Worm (Caenorhabditis elegans) whole organism, late embryonic: ENCODE data around the gene srbc-37.

ENCODE experiments used
- C08G9.2 ChIP-seq: sonication (generic microtip); optimal IDR thresholded peaks from 2 replicates; lab custom pipeline; 2016; ENCODE audit warnings: mild to moderate bottlenecking, missing genetic modification characterization, moderate library complexity, missing compliant biosample characterization
- C38D4.7 ChIP-seq: fragments of 200-800 bp; sonication (Bioruptor generic); optimal IDR thresholded peaks from 2 replicates; lab custom pipeline; 2018; ENCODE audit warnings: mild to moderate bottlenecking, missing genetic modification characterization, moderate library complexity, missing compliant biosample characterization
- F13H6.1 ChIP-seq: sonication (generic microtip); optimal IDR thresholded peaks from 2 replicates; lab custom pipeline; 2016; ENCODE audit warnings: missing genetic modification characterization, missing compliant biosample characterization
- T23F11.4 ChIP-seq: fragments of 200-800 bp; sonication (Bioruptor generic); optimal IDR thresholded peaks from 2 replicates; lab custom pipeline; 2018; ENCODE audit warnings: mild to moderate bottlenecking, missing genetic modification characterization, missing compliant biosample characterization
- ceh-14 ChIP-seq: sonication (generic microtip); optimal IDR thresholded peaks from 2 replicates; lab custom pipeline; 2016; ENCODE audit warnings: missing genotype, missing genetic modification characterization, missing compliant biosample characterization
- ceh-18 ChIP-seq: sonication (generic microtip); optimal IDR thresholded peaks from 2 replicates; lab custom pipeline; 2016; ENCODE audit warnings: missing genetic modification characterization, missing compliant biosample characterization
- ceh-19 ChIP-seq: fragments of 200-800 bp; sonication (Bioruptor generic); optimal IDR thresholded peaks from 2 replicates; lab custom pipeline; 2018; ENCODE audit warnings: mild to moderate bottlenecking, missing genetic modification characterization, missing compliant biosample characterization
- ceh-22 ChIP-seq: sonication (generic microtip); optimal IDR thresholded peaks from 2 replicates; lab custom pipeline; 2017; ENCODE audit warnings: missing biosample characterization, missing genetic modification characterization
- ceh-24 ChIP-seq: sonication (generic microtip); optimal IDR thresholded peaks from 2 replicates; lab custom pipeline; 2016; ENCODE audit warnings: mild to moderate bottlenecking, missing genetic modification characterization, missing compliant biosample characterization
- ceh-30 ChIP-seq: fragments of 150-350 bp; optimal IDR thresholded peaks from 2 replicates; lab custom pipeline; 2014; ENCODE audit warnings: missing biosample characterization, missing genetic modification characterization
- ceh-31 ChIP-seq: sonication (generic microtip); optimal IDR thresholded peaks from 2 replicates; lab custom pipeline; 2016; ENCODE audit warnings: missing genetic modification characterization, missing compliant biosample characterization
- ceh-48 ChIP-seq: sonication (generic microtip); optimal IDR thresholded peaks from 2 replicates; lab custom pipeline; 2016; ENCODE audit warnings: missing genetic modification characterization, inconsistent platforms, missing compliant biosample characterization
- dmd-4 ChIP-seq: sonication (generic microtip); optimal IDR thresholded peaks from 2 replicates; lab custom pipeline; 2016; ENCODE audit warnings: borderline replicate concordance, missing genetic modification characterization, missing compliant biosample characterization
- dve-1 ChIP-seq: sonication (generic microtip); optimal IDR thresholded peaks from 2 replicates; lab custom pipeline; 2017; ENCODE audit warnings: antibody characterized with exemption, mild to moderate bottlenecking, missing genetic modification characterization, missing compliant biosample characterization
- elt-4 ChIP-seq: sonication (generic microtip); optimal IDR thresholded peaks from 2 replicates; lab custom pipeline; 2016; ENCODE audit warnings: missing genetic modification characterization, missing compliant biosample characterization
- ets-4 ChIP-seq: sonication (generic microtip); optimal IDR thresholded peaks from 2 replicates; lab custom pipeline; 2016; ENCODE audit warnings: missing genetic modification characterization, missing compliant biosample characterization
- eyg-1 ChIP-seq: sonication (generic microtip); optimal IDR thresholded peaks from 2 replicates; lab custom pipeline; 2016; ENCODE audit warnings: missing genotype, missing genetic modification characterization, missing compliant biosample characterization
- fkh-10 ChIP-seq: fragments of 150-350 bp; optimal IDR thresholded peaks from 2 replicates; lab custom pipeline; 2014; ENCODE audit warnings: missing biosample characterization, missing genetic modification reagents, missing genetic modification characterization
- fkh-6 ChIP-seq: sonication (generic microtip); optimal IDR thresholded peaks from 2 replicates; lab custom pipeline; 2016; ENCODE audit warnings: missing genetic modification characterization, missing compliant biosample characterization
- gmeb-2 ChIP-seq: sonication (generic microtip); optimal IDR thresholded peaks from 2 replicates; lab custom pipeline; 2016; ENCODE audit warnings: missing genetic modification characterization, inconsistent platforms, missing compliant biosample characterization
- hlh-13 ChIP-seq: fragments of 200-800 bp; sonication (Bioruptor generic); optimal IDR thresholded peaks from 2 replicates; lab custom pipeline; 2018; ENCODE audit warnings: mild to moderate bottlenecking, missing genetic modification characterization, missing compliant biosample characterization
- hlh-15 ChIP-seq: sonication (generic microtip); optimal IDR thresholded peaks from 2 replicates; lab custom pipeline; 2016; ENCODE audit warnings: missing genetic modification characterization, missing compliant biosample characterization
- hlh-30 ChIP-seq: sonication (generic microtip); optimal IDR thresholded peaks from 2 replicates; lab custom pipeline; 2017; ENCODE audit warnings: antibody characterized with exemption, missing genetic modification characterization, missing compliant biosample characterization; ENCODE audit not compliant: insufficient read depth
- lim-6 ChIP-seq: sonication (generic microtip); optimal IDR thresholded peaks from 2 replicates; lab custom pipeline; 2016; ENCODE audit warnings: missing genetic modification characterization, missing compliant biosample characterization
- mec-3 ChIP-seq: sonication (generic microtip); optimal IDR thresholded peaks from 2 replicates; lab custom pipeline; 2016; ENCODE audit warnings: borderline replicate concordance, missing genetic modification characterization, missing compliant biosample characterization
- nfya-1 ChIP-seq: sonication (generic microtip); optimal IDR thresholded peaks from 2 replicates; lab custom pipeline; 2017; ENCODE audit warnings: missing genetic modification characterization, mild to moderate bottlenecking, missing compliant biosample characterization, antibody characterized with exemption, moderate library complexity
- nhr-232 ChIP-seq: sonication (generic microtip); optimal IDR thresholded peaks from 2 replicates; lab custom pipeline; 2016; ENCODE audit warnings: missing genetic modification characterization, missing compliant biosample characterization
- npax-4 ChIP-seq: sonication (generic microtip); optimal IDR thresholded peaks from 2 replicates; lab custom pipeline; 2016; ENCODE audit warnings: missing genetic modification characterization, missing compliant biosample characterization
- odd-2 ChIP-seq: sonication (generic microtip); optimal IDR thresholded peaks from 2 replicates; lab custom pipeline; 2017; ENCODE audit warnings: antibody characterized with exemption, mild to moderate bottlenecking, missing genetic modification characterization, missing compliant biosample characterization
- pag-3 ChIP-seq: sonication (generic microtip); optimal IDR thresholded peaks from 2 replicates; lab custom pipeline; 2016; ENCODE audit warnings: missing compliant biosample characterization, missing genetic modification characterization, borderline replicate concordance
- pha-2 ChIP-seq: sonication (generic microtip); optimal IDR thresholded peaks from 2 replicates; lab custom pipeline; 2017; ENCODE audit warnings: mild to moderate bottlenecking, missing genetic modification characterization, missing compliant biosample characterization
- pha-4 ChIP-seq: fragments of 150-350 bp; optimal IDR thresholded peaks from 2 replicates; lab custom pipeline; 2018; ENCODE audit warnings: missing biosample characterization, missing genetic modification reagents, missing genetic modification characterization
- ref-2 ChIP-seq: sonication (generic microtip); optimal IDR thresholded peaks from 2 replicates; lab custom pipeline; 2016; ENCODE audit warnings: missing genetic modification characterization, missing compliant biosample characterization
- rnt-1 ChIP-seq: sonication (generic microtip); optimal IDR thresholded peaks from 2 replicates; lab custom pipeline; 2016; ENCODE audit warnings: missing genetic modification characterization, missing compliant biosample characterization
- sdc-2 ChIP-seq: sonication (generic microtip); optimal IDR thresholded peaks from 2 replicates; lab custom pipeline; 2016; ENCODE audit warnings: missing genotype, missing genetic modification characterization, missing compliant biosample characterization
- sox-2 ChIP-seq: fragments of 200-800 bp; sonication (Bioruptor generic); IDR thresholded peaks from 2 replicates; pipeline ENCODE4 v1.3.6; 2022; ENCODE audit warnings: missing genetic modification reagents, missing genetic modification characterization, missing compliant biosample characterization
- sox-4 ChIP-seq: sonication (generic microtip); optimal IDR thresholded peaks from 2 replicates; lab custom pipeline; 2017; ENCODE audit warnings: mild to moderate bottlenecking, missing genetic modification characterization, inconsistent platforms, missing compliant biosample characterization
- syd-9 ChIP-seq: sonication (generic microtip); optimal IDR thresholded peaks from 2 replicates; lab custom pipeline; 2016; ENCODE audit warnings: mild to moderate bottlenecking, missing genetic modification characterization, moderate library complexity, missing compliant biosample characterization
- tbx-2 ChIP-seq: sonication (generic microtip); optimal IDR thresholded peaks from 2 replicates; lab custom pipeline; 2016; ENCODE audit warnings: missing genetic modification characterization, missing compliant biosample characterization
- tbx-7 ChIP-seq: sonication (generic microtip); optimal IDR thresholded peaks from 2 replicates; lab custom pipeline; 2016; ENCODE audit warnings: missing genotype, missing genetic modification characterization, missing compliant biosample characterization
- ttx-3 ChIP-seq: sonication (generic microtip); optimal IDR thresholded peaks from 2 replicates; lab custom pipeline; 2016; ENCODE audit warnings: missing genetic modification reagents, missing genetic modification characterization, missing compliant biosample characterization
- unc-3 ChIP-seq, 2 experiments: fragments of 200-800 bp in 1 of 2; sonication (Bioruptor generic) in 1 of 2; sonication (generic microtip) in 1 of 2; conservative IDR thresholded peaks in 1 of 2; optimal IDR thresholded peaks in 1 of 2; 2 replicates each; pipeline versions ENCODE4 v1.3.6 to Lab custom; 2016 to 2022; ENCODE audit warnings: missing compliant biosample characterization in 2 of 2, missing genetic modification characterization in 2 of 2, missing genetic modification reagents in 1 of 2

srbc-37 gene

DNA sequence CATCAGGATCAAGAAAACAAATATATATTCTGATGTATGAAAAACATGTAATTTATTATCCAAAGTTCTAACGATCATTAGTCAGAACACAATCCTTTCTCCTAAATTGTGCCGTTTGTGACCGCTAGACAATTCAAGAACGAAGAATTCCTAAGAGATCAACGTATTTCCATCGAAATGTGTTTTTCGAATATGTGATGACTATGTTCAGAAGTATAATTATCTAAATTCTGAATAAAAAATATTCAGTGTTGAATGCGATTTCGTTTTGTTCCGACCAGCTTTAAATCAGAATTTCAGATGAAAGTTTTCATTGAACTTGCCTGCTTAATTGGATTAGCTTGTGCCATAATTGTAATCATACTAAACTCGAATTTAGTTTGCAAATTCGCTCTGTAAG is at the start of gene srbc-37:
Gene srbc-37 (plus strand): TSS at position 301 of the 400 bp plus-strand sequence.
- TF ChIP-seq ceh-30 (tag; lab: Kevin White, UChicago) (no peak), nhr-232 (no peak), ceh-19 (GFP tag; lab: Kevin White, UChicago) (no peak), ceh-22 (no peak), syd-9 (tag; lab: Kevin White, UChicago) (no peak), odd-2 (no peak), dve-1 (tag; lab: Kevin White, UChicago) (no peak), hlh-15 (tag; lab: Kevin White, UChicago) (no peak), sdc-2 (tag; lab: Kevin White, UChicago) (no peak), unc-3 (GFP tag; conservative IDR thresholded peaks at IDR 0.05; lab: Robert Waterston, UW) (no peak), unc-3 (tag; optimal IDR thresholded peaks at IDR 0.05; lab: Kevin White, UChicago) (no peak)
- TF ChIP-seq, all 69 proteins: peak for 0

DNA sequence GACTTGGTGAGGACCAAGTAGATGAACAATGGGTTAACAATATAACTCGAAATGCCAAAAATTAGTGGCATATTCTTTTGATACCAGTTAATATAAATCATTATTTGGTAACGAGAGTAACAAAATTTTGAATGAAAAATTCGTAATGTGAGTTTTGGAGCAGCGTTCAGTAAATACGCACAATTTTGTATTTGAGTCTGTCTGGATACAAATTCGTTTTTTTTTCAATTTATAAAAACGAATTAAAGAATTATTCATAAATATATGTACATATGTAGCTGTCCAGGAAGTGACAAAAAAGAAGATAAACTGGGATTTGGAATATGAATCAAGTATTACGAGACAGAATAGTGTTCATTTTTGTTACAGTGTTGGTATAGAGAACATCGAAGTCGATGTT is 49.4 kb upstream of the srbc-37 start, which contains the start of gene srj-5:
Gene srj-5 (minus strand): TSS at position 101 of the 400 bp plus-strand sequence.
- no peak for TF ChIP-seq sdc-2 (tag; lab: Kevin White, UChicago)
- TF ChIP-seq F13H6.1 (tag; lab: Kevin White, UChicago) = no peak
- TF ChIP-seq C08G9.2 (tag; lab: Kevin White, UChicago) = no peak
- no peak for TF ChIP-seq tbx-7
- TF ChIP-seq ceh-31 (tag; lab: Kevin White, UChicago) = no peak
- TF ChIP-seq fkh-10 (GFP tag; lab: Kevin White, UChicago) = no peak

DNA sequence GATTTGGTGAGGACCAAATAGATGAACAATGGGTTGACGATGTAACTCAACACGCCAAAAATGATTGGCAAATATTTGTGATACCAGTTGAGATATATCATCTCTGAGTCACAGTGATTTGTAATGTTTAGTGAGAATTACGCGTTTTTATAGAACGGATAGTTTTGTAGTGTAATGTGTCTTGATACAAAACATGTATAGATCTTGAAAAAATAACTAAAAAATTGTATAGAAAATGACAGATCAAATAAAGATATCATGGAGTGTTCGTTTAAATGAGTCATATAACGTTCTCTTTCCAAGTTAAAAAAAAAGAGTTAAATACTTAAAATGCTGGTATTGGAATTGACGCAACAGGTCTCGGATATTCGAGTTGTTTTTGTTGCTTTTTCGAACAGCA is 48.0 kb upstream of the srbc-37 start, which contains the start of gene srj-6:
Gene srj-6 (minus strand): TSS at position 101 of the 400 bp plus-strand sequence.
- TF ChIP-seq pha-2 (tag; lab: Kevin White, UChicago) (no peak), npax-4 (tag; lab: Kevin White, UChicago) (no peak), odd-2 (no peak), dmd-4 (tag; lab: Kevin White, UChicago) (no peak), ets-4 (tag; lab: Kevin White, UChicago) (no peak), hlh-30 (tag; lab: Kevin White, UChicago) (no peak), rnt-1 (tag; lab: Kevin White, UChicago) (no peak), lim-6 (tag; lab: Kevin White, UChicago) (no peak), ceh-24 (tag; lab: Kevin White, UChicago) (no peak), unc-3 (GFP tag; conservative IDR thresholded peaks at IDR 0.05; lab: Robert Waterston, UW) (no peak), unc-3 (tag; optimal IDR thresholded peaks at IDR 0.05; lab: Kevin White, UChicago) (no peak), sox-2 (GFP tag; lab: Robert Waterston, UW) (no peak), ceh-14 (tag; lab: Kevin White, UChicago) (no peak), mec-3 (no peak), eyg-1 (no peak), fkh-6 (tag; lab: Kevin White, UChicago) (no peak), ceh-22 (no peak), nfya-1 (tag; lab: Kevin White, UChicago) (no peak), C38D4.7 (GFP tag; lab: Kevin White, UChicago) (no peak), pha-4 (tag; lab: Kevin White, UChicago) (no peak)

DNA sequence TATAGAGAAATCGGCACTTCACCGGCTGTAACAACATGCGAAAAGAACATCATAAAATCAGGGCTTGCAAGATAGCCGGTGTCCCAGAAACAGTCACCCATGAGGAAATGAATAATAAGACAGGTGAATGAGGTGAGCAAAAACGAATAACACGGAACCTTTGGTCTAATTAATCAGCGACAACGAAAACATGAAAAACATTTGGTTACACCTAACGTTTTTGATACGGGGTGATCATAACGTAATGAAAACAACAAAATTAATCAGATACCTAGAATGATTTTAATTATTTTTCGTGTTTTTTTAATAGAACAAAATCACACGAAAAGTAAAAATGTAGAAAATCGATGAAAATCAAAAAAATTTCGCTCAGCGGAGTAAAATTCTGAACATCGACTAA is 46.5 kb upstream of the srbc-37 start, which contains the start of gene srh-245:
Gene srh-245 (minus strand): TSS at position 101 of the 400 bp plus-strand sequence.
- TF ChIP-seq ref-2 (tag; lab: Kevin White, UChicago) = no peak
- no peak for TF ChIP-seq tbx-2 (tag; lab: Kevin White, UChicago)
- no peak for TF ChIP-seq pag-3
- no peak for TF ChIP-seq mec-3

DNA sequence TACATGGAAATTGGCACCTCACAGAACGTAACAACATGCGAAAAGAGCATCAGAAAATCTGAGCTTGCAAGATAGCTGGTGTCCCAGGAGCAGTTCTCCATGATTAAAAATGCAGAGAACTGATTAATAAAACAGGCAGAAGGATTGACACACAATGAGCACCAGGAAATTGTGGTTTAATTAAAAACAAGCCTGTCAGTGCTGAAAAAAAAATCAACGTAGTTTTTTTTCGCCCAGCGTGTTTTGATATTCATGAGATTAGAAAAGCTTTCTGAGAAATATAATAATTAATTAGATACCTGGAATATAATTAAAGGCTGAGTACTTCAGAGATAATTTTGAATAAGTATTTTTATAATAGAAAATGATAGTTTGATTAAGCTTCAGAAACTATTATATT is 44.7 kb upstream of the srbc-37 start, which contains the start of gene srh-246:
Gene srh-246 (minus strand): TSS at position 101 of the 400 bp plus-strand sequence.
- TF ChIP-seq ceh-18 (no peak), mec-3 (no peak), npax-4 (tag; lab: Kevin White, UChicago) (no peak), T23F11.4 (GFP tag; lab: Kevin White, UChicago) (no peak), ceh-48 (tag; lab: Kevin White, UChicago) (no peak), fkh-10 (GFP tag; lab: Kevin White, UChicago) (no peak), sdc-2 (tag; lab: Kevin White, UChicago) (no peak), rnt-1 (tag; lab: Kevin White, UChicago) (no peak), elt-4 (tag; lab: Kevin White, UChicago) (no peak), hlh-13 (GFP tag; lab: Kevin White, UChicago) (no peak), ceh-30 (tag; lab: Kevin White, UChicago) (no peak), sox-4 (tag; lab: Kevin White, UChicago) (no peak), ttx-3 (tag; lab: Kevin White, UChicago) (no peak), hlh-15 (tag; lab: Kevin White, UChicago) (no peak), gmeb-2 (tag; lab: Kevin White, UChicago) (no peak)
